Fruit fly (Drosophila melanogaster) whole organism, embryonic: ENCODE measurements around the gene ebo.

Experiments
- Bgb ChIP-seq: fragments of 200-800 bp; sonication (Bioruptor generic); IDR thresholded peaks from 2 replicates; pipeline ENCODE4 v1.3.6; 2022; ENCODE audit warnings: missing biosample characterization, missing genetic modification characterization; ENCODE audit not compliant: partially characterized antibody
- CG10959 ChIP-seq: fragments of 200-800 bp; sonication (Bioruptor generic); IDR thresholded peaks from 2 replicates; pipeline ENCODE4 v1.3.6; 2022; ENCODE audit warnings: missing biosample characterization, missing genetic modification characterization
- CG12071 ChIP-seq: fragments of 200-800 bp; sonication (Bioruptor generic); optimal IDR thresholded peaks from 3 replicates; lab custom pipeline; 2018; ENCODE audit warnings: missing biosample characterization, mild to moderate bottlenecking, missing genetic modification characterization
- CG12155 ChIP-seq: fragments of 200-800 bp; sonication (Bioruptor generic); optimal IDR thresholded peaks from 3 replicates; lab custom pipeline; 2016; ENCODE audit warnings: missing biosample characterization, missing genetic modification characterization
- CG12219 ChIP-seq: fragments of 200-800 bp; sonication (Bioruptor generic); optimal IDR thresholded peaks from 3 replicates; lab custom pipeline; 2018; ENCODE audit warnings: missing biosample characterization, mild to moderate bottlenecking, missing genetic modification characterization
- CG13123 ChIP-seq: fragments of 200-800 bp; sonication (Bioruptor generic); optimal IDR thresholded peaks from 2 replicates; lab custom pipeline; 2016; ENCODE audit warnings: missing biosample characterization, missing genetic modification characterization
- CG1603 ChIP-seq: fragments of 200-800 bp; sonication (Bioruptor generic); optimal IDR thresholded peaks from 2 replicates; lab custom pipeline; 2019; ENCODE audit warnings: missing biosample characterization, mild to moderate bottlenecking, missing genetic modification characterization, moderate library complexity
- CG17912 ChIP-seq: fragments of 200-800 bp; sonication (Bioruptor generic); optimal IDR thresholded peaks from 2 replicates; lab custom pipeline; 2018; ENCODE audit warnings: missing biosample characterization, mild to moderate bottlenecking, missing genetic modification characterization
- CG2712 ChIP-seq: fragments of 200-800 bp; optimal IDR thresholded peaks from 3 replicates; lab custom pipeline; 2019; ENCODE audit warnings: missing biosample characterization, mild to moderate bottlenecking, missing genetic modification characterization, moderate library complexity
- CG3838 ChIP-seq: fragments of 200-800 bp; sonication (Bioruptor generic); optimal IDR thresholded peaks from 3 replicates; lab custom pipeline; 2016; ENCODE audit warnings: missing biosample characterization, missing genetic modification characterization
- CG4617 ChIP-seq: fragments of 200-800 bp; sonication (Bioruptor generic); optimal IDR thresholded peaks from 3 replicates; lab custom pipeline; 2016; ENCODE audit warnings: missing biosample characterization, missing genetic modification characterization, borderline replicate concordance
- CG4707 ChIP-seq: fragments of 200-800 bp; sonication (Bioruptor generic); optimal IDR thresholded peaks from 2 replicates; lab custom pipeline; 2018; ENCODE audit warnings: missing biosample characterization, mild to moderate bottlenecking, missing genetic modification characterization, moderate library complexity
- CG6854 ChIP-seq: fragments of 200-800 bp; sonication (Bioruptor generic); optimal IDR thresholded peaks from 3 replicates; lab custom pipeline; 2017; ENCODE audit warnings: missing biosample characterization, mild to moderate bottlenecking, missing genetic modification characterization
- CG7745 ChIP-seq: fragments of 200-800 bp; sonication (Bioruptor generic); optimal IDR thresholded peaks from 2 replicates; lab custom pipeline; 2018; ENCODE audit warnings: missing biosample characterization, mild to moderate bottlenecking, missing genetic modification characterization, moderate library complexity
- CG8281 ChIP-seq: fragments of 200-800 bp; sonication (Bioruptor generic); optimal IDR thresholded peaks from 2 replicates; lab custom pipeline; 2018; ENCODE audit warnings: missing biosample characterization, mild to moderate bottlenecking, missing genetic modification characterization, moderate library complexity
- CG9215 ChIP-seq: fragments of 200-800 bp; sonication (Bioruptor generic); IDR thresholded peaks from 2 replicates; pipeline ENCODE4 v1.3.6; 2022; ENCODE audit warnings: missing biosample characterization, missing genetic modification characterization
- CHES-1-like ChIP-seq: fragments of 200-800 bp; sonication (Bioruptor generic); optimal IDR thresholded peaks from 2 replicates; lab custom pipeline; 2016; ENCODE audit warnings: missing biosample characterization, missing genetic modification characterization
- Dip2 ChIP-seq: fragments of 200-800 bp; sonication (Bioruptor generic); IDR thresholded peaks from 2 replicates; pipeline ENCODE4 v1.3.6; 2022; ENCODE audit warnings: missing biosample characterization, missing genetic modification characterization
- Dip3 ChIP-seq: fragments of 200-800 bp; sonication (Bioruptor generic); optimal IDR thresholded peaks from 3 replicates; lab custom pipeline; 2016; ENCODE audit warnings: missing biosample characterization, missing genetic modification characterization
- E2f1 ChIP-seq: fragments of 200-800 bp; sonication (Bioruptor generic); IDR thresholded peaks from 2 replicates; pipeline ENCODE4 v1.3.6; 2022; ENCODE audit warnings: missing biosample characterization, missing genetic modification characterization
- Hr78 ChIP-seq, 2 experiments: fragments of 200-800 bp in 1 of 2; fragments of >200 bp in 1 of 2; sonication (Bioruptor generic) in 1 of 2; optimal IDR thresholded peaks; 2 replicates each; lab custom pipeline; 2017 to 2019; ENCODE audit warnings: missing biosample characterization in 2 of 2, missing genetic modification characterization in 2 of 2, mild to moderate bottlenecking in 1 of 2, moderate library complexity in 1 of 2
- Hsf ChIP-seq: fragments of 200-800 bp; sonication (Bioruptor generic); optimal IDR thresholded peaks from 3 replicates; lab custom pipeline; 2016; ENCODE audit warnings: missing biosample characterization, missing genetic modification characterization
- NFAT ChIP-seq: fragments of 200-800 bp; sonication (Bioruptor generic); IDR thresholded peaks from 2 replicates; pipeline ENCODE4 v1.3.6; 2022; ENCODE audit warnings: missing biosample characterization, missing genetic modification characterization
- Nf-YA ChIP-seq: fragments of 200-800 bp; sonication (Bioruptor generic); IDR thresholded peaks from 2 replicates; pipeline ENCODE4 v1.3.6; 2022; ENCODE audit warnings: missing biosample characterization, missing genetic modification characterization
- Oaz ChIP-seq: fragments of 200-800 bp; sonication (Bioruptor generic); IDR thresholded peaks from 2 replicates; pipeline ENCODE4 v1.3.6; 2022; ENCODE audit warnings: missing biosample characterization, missing genetic modification characterization
- Opbp ChIP-seq: fragments of 200-800 bp; sonication (Bioruptor generic); IDR thresholded peaks from 3 replicates; pipeline ENCODE4 v1.3.6; 2022; ENCODE audit warnings: missing biosample characterization, missing genetic modification characterization; ENCODE audit not compliant: partially characterized antibody
- Rx ChIP-seq: fragments of 200-800 bp; sonication (Bioruptor generic); IDR thresholded peaks from 2 replicates; pipeline ENCODE4 v1.3.6; 2022; ENCODE audit warnings: missing biosample characterization, missing genetic modification characterization
- Side ChIP-seq: fragments of 200-800 bp; sonication (Bioruptor generic); optimal IDR thresholded peaks from 2 replicates; lab custom pipeline; 2016; ENCODE audit warnings: missing biosample characterization, missing genetic modification characterization
- Sin3A ChIP-seq: fragments of >200 bp; optimal IDR thresholded peaks from 2 replicates; lab custom pipeline; 2018
- Sox102F ChIP-seq: fragments of 200-800 bp; sonication (Bioruptor generic); optimal IDR thresholded peaks from 2 replicates; lab custom pipeline; 2018; ENCODE audit warnings: missing biosample characterization, mild to moderate bottlenecking, missing genetic modification characterization, moderate library complexity
- Sry-δ ChIP-seq: fragments of 200-800 bp; sonication (Bioruptor generic); optimal IDR thresholded peaks from 2 replicates; lab custom pipeline; 2016; ENCODE audit warnings: missing biosample characterization, missing genetic modification characterization
- disco-r ChIP-seq: fragments of 200-800 bp; sonication (Bioruptor generic); optimal IDR thresholded peaks from 2 replicates; lab custom pipeline; 2016; ENCODE audit warnings: missing biosample characterization, missing genetic modification characterization
- gem ChIP-seq: fragments of 200-800 bp; sonication (Bioruptor generic); optimal IDR thresholded peaks from 2 replicates; lab custom pipeline; 2019; ENCODE audit warnings: missing biosample characterization, mild to moderate bottlenecking, missing genetic modification characterization, moderate library complexity
- grau ChIP-seq: fragments of 200-800 bp; optimal IDR thresholded peaks from 3 replicates; lab custom pipeline; 2019; ENCODE audit warnings: missing biosample characterization, mild to moderate bottlenecking, missing genetic modification characterization, moderate library complexity
- jing ChIP-seq: fragments of 200-800 bp; sonication (Bioruptor generic); optimal IDR thresholded peaks from 2 replicates; lab custom pipeline; 2018; ENCODE audit warnings: missing biosample characterization, mild to moderate bottlenecking, missing genetic modification characterization
- jumu ChIP-seq: fragments of 200-800 bp; sonication (Bioruptor generic); optimal IDR thresholded peaks from 3 replicates; lab custom pipeline; 2016; ENCODE audit warnings: missing biosample characterization, missing genetic modification characterization
- ken ChIP-seq: fragments of 200-800 bp; sonication (Bioruptor generic); IDR thresholded peaks from 3 replicates; pipeline ENCODE4 v1.3.6; 2022; ENCODE audit warnings: missing biosample characterization, missing genetic modification characterization
- lilli ChIP-seq: fragments of 200-800 bp; sonication (Bioruptor generic); optimal IDR thresholded peaks from 3 replicates; lab custom pipeline; 2016; ENCODE audit warnings: missing biosample characterization, missing genetic modification characterization
- lov ChIP-seq, 2 experiments: fragments of 200-800 bp in 1 of 2; fragments of >200 bp in 1 of 2; sonication (Bioruptor generic) in 1 of 2; IDR thresholded peaks in 1 of 2; optimal IDR thresholded peaks in 1 of 2; 2 replicates in 1 of 2; 3 replicates in 1 of 2; pipeline versions ENCODE4 v1.3.6 to Lab custom; 2017 to 2022; ENCODE audit warnings: missing biosample characterization in 1 of 2, missing genetic modification characterization in 1 of 2
- nerfin-2 ChIP-seq: fragments of 200-800 bp; sonication (Bioruptor generic); IDR thresholded peaks from 2 replicates; pipeline ENCODE4 v1.3.6; 2022; ENCODE audit warnings: missing biosample characterization, missing genetic modification characterization; ENCODE audit not compliant: partially characterized antibody
- pb ChIP-seq: fragments of 200-800 bp; sonication (Bioruptor generic); optimal IDR thresholded peaks from 3 replicates; lab custom pipeline; 2016; ENCODE audit warnings: missing biosample characterization, missing genetic modification characterization
- sqz ChIP-seq: fragments of 200-800 bp; sonication (Bioruptor generic); optimal IDR thresholded peaks from 3 replicates; lab custom pipeline; 2018; ENCODE audit warnings: missing biosample characterization, mild to moderate bottlenecking, missing genetic modification characterization
- stc ChIP-seq: fragments of 200-800 bp; sonication (Bioruptor generic); IDR thresholded peaks from 2 replicates; pipeline ENCODE4 v1.3.6; 2022; ENCODE audit warnings: missing biosample characterization, missing genetic modification characterization
- toy ChIP-seq: fragments of 200-800 bp; sonication (Bioruptor generic); IDR thresholded peaks from 2 replicates; pipeline ENCODE4 v1.3.6; 2022; ENCODE audit warnings: missing biosample characterization, missing genetic modification characterization
- usp ChIP-seq: fragments of >200 bp; optimal IDR thresholded peaks from 2 replicates; lab custom pipeline; 2017; ENCODE audit warnings: missing biosample characterization, missing genetic modification characterization
- wek ChIP-seq: fragments of 200-800 bp; sonication (Bioruptor generic); optimal IDR thresholded peaks from 3 replicates; lab custom pipeline; 2018; ENCODE audit warnings: missing biosample characterization, mild to moderate bottlenecking, missing genetic modification characterization, moderate library complexity
- yki ChIP-seq: fragments of >200 bp; optimal IDR thresholded peaks from 3 replicates; lab custom pipeline; 2018
- zen ChIP-seq: fragments of 200-800 bp; sonication (Bioruptor generic); optimal IDR thresholded peaks from 3 replicates; lab custom pipeline; 2018; ENCODE audit warnings: missing biosample characterization, mild to moderate bottlenecking, missing genetic modification characterization, moderate library complexity
- zfh1 ChIP-seq: fragments of 200-800 bp; sonication (Bioruptor generic); IDR thresholded peaks from 3 replicates; pipeline ENCODE4 v1.3.6; 2022; ENCODE audit warnings: missing biosample characterization, missing genetic modification characterization
- zfh2 ChIP-seq: fragments of 200-800 bp; sonication (Bioruptor generic); optimal IDR thresholded peaks from 2 replicates; lab custom pipeline; 2016; ENCODE audit warnings: missing biosample characterization, missing genetic modification characterization

Gene ebo

dm6 chrX:522357-523043 is 46.1 kb upstream of the ebo start (continued):
- peak; percentile 40 for TF ChIP-seq sqz
- TF ChIP-seq Dip3 (GFP tag; lab: Kevin White, UChicago) = peak; percentile 75
- TF ChIP-seq grau (tag; lab: Kevin White, UChicago) = peak; percentile 80
- peak; percentile 60 for TF ChIP-seq stc (GFP tag; lab: Robert Waterston, UW)
- TF ChIP-seq Dip2 (GFP tag; lab: Robert Waterston, UW) = no peak
- no peak for TF ChIP-seq jing (GFP tag; lab: Kevin White, UChicago)
- TF ChIP-seq CG13123 = peak; percentile 67
- TF ChIP-seq CG17912 (GFP tag; lab: Kevin White, UChicago) = peak; percentile 74
- peak; percentile 71 for TF ChIP-seq Rx (GFP tag; lab: Robert Waterston, UW)
- TF ChIP-seq Bgb = peak; percentile 51; the same call in 1 of the 2 replicates
- TF ChIP-seq Sry-δ = peak; percentile 26
- no peak for TF ChIP-seq usp (GFP tag; lab: Kevin White, UChicago)
- TF ChIP-seq CG7745 (tag; lab: Kevin White, UChicago) = no peak
- no peak for TF ChIP-seq Sin3A (lab: Kevin White, UChicago)
- no peak for TF ChIP-seq Nf-YA
- TF ChIP-seq wek (GFP tag; lab: Kevin White, UChicago) = peak; percentile 67
- TF ChIP-seq lov (optimal IDR thresholded peaks at IDR 0.05; lab: Kevin White, UChicago) = no peak
- 0 out of 3 replicates have a peak, but pooled peaks have one; percentile 62 for TF ChIP-seq lov (GFP tag; IDR thresholded peaks at IDR 0.05; lab: Robert Waterston, UW)
- TF ChIP-seq CG4617 (GFP tag; lab: Kevin White, UChicago) = peak; percentile 38
- TF ChIP-seq CG8281 = peak; percentile 5
- peak; percentile 92 for TF ChIP-seq Side (GFP tag; lab: Kevin White, UChicago)
- peak; percentile 90 for TF ChIP-seq zfh1 (GFP tag; lab: Robert Waterston, UW)
- peak; percentile 70 for TF ChIP-seq CG4707 (GFP tag; lab: Kevin White, UChicago)
- peak; percentile 78 for TF ChIP-seq E2f1 (GFP tag; lab: Robert Waterston, UW)
- no peak for TF ChIP-seq Hr78 (GFP tag; optimal IDR thresholded peaks at IDR 0.05; lab: Kevin White, UChicago)
- peak; percentile 76 for TF ChIP-seq gem (tag; lab: Kevin White, UChicago)
- peak; percentile 84 for TF ChIP-seq jumu (GFP tag; lab: Kevin White, UChicago)
- TF ChIP-seq NFAT (GFP tag; lab: Robert Waterston, UW) = peak; percentile 98
- TF ChIP-seq zen (tag; lab: Kevin White, UChicago) = no peak
- peak; percentile 73 for TF ChIP-seq pb (GFP tag; lab: Kevin White, UChicago)
- TF ChIP-seq CG3838 (GFP tag; lab: Kevin White, UChicago) = peak; percentile 74
- TF ChIP-seq CG6854 (GFP tag; lab: Kevin White, UChicago) = peak; percentile 65
- peak; percentile 85 for TF ChIP-seq CG12155
- TF ChIP-seq CG12071 (GFP tag; lab: Kevin White, UChicago) = peak; percentile 88
- TF ChIP-seq nerfin-2 (GFP tag; lab: Robert Waterston, UW) = no peak
- peak; percentile 66 for TF ChIP-seq disco-r (GFP tag; lab: Kevin White, UChicago)
- TF ChIP-seq Oaz (GFP tag; lab: Robert Waterston, UW) = peak; percentile 48
- peak; percentile 68 for TF ChIP-seq toy
- TF ChIP-seq CG9215 (GFP tag; lab: Robert Waterston, UW) = peak; percentile 69; the same call in 1 of the 2 replicates
- peak; percentile 88 for TF ChIP-seq CHES-1-like (GFP tag; lab: Kevin White, UChicago)
- peak; percentile 88 for TF ChIP-seq ken
- no peak for TF ChIP-seq yki
- TF ChIP-seq CG10959 (GFP tag; lab: Robert Waterston, UW) = peak; percentile 66; the same call in 1 of the 2 replicates
- TF ChIP-seq Sox102F (GFP tag; lab: Kevin White, UChicago) = peak; percentile 68
- TF ChIP-seq lilli (GFP tag; lab: Kevin White, UChicago) = peak; percentile 92
- TF ChIP-seq CG1603 = peak; percentile 79
- TF ChIP-seq CG12219 (GFP tag; lab: Kevin White, UChicago) = peak; percentile 77
- peak; percentile 94 for TF ChIP-seq zfh2 (GFP tag; lab: Kevin White, UChicago)
- peak; percentile 74 for TF ChIP-seq CG2712 (tag; lab: Kevin White, UChicago)
- peak; percentile 83 for TF ChIP-seq Hsf (GFP tag; lab: Kevin White, UChicago)
- TF ChIP-seq Opbp = no peak
